Worm (Caenorhabditis elegans) whole organism, young adult: ENCODE measurements around the gene C18H9.5.

Experiments used
- B0019.2 ChIP-seq: fragments of 200-800 bp; sonication (Bioruptor generic); conservative IDR thresholded peaks from 2 replicates; pipeline ENCODE4 v1.3.6; 2022; ENCODE audit warnings: missing genetic modification reagents, missing genetic modification characterization, missing compliant biosample characterization
- B0336.3 ChIP-seq: fragments of 200-800 bp; sonication (Bioruptor generic); IDR thresholded peaks from 2 replicates; pipeline ENCODE4 v1.3.6; 2022; ENCODE audit warnings: missing genetic modification characterization, missing compliant biosample characterization
- F23B12.7 ChIP-seq: sonication (generic microtip); optimal IDR thresholded peaks from 2 replicates; lab custom pipeline; 2017; ENCODE audit warnings: missing genetic modification characterization, mild to moderate bottlenecking, missing compliant biosample characterization, antibody characterized with exemption, moderate library complexity; ENCODE audit not compliant: insufficient read depth
- F37B4.10 ChIP-seq: fragments of 200-800 bp; sonication (Bioruptor generic); IDR thresholded peaks from 2 replicates; pipeline ENCODE4 v1.3.6; 2022; ENCODE audit warnings: missing genetic modification characterization, missing compliant biosample characterization
- F39B2.1 ChIP-seq: fragments of 200-800 bp; sonication (Bioruptor generic); IDR thresholded peaks from 2 replicates; pipeline ENCODE4 v1.3.6; 2022; ENCODE audit warnings: missing genetic modification reagents, missing genetic modification characterization, missing compliant biosample characterization
- F49E8.2 ChIP-seq: sonication (generic microtip); optimal IDR thresholded peaks from 3 replicates; lab custom pipeline; 2017; ENCODE audit warnings: missing genetic modification characterization, mild to moderate bottlenecking, missing compliant biosample characterization, antibody characterized with exemption, moderate library complexity; ENCODE audit not compliant: insufficient read depth
- F52B5.7 ChIP-seq: sonication (generic microtip); optimal IDR thresholded peaks from 2 replicates; lab custom pipeline; 2016; ENCODE audit warnings: mild to moderate bottlenecking, missing genetic modification characterization, missing compliant biosample characterization
- F57C9.4 ChIP-seq: sonication (generic microtip); optimal IDR thresholded peaks from 2 replicates; lab custom pipeline; 2017; ENCODE audit warnings: mild to moderate bottlenecking, missing genetic modification characterization, missing compliant biosample characterization
- K11D2.4 ChIP-seq: fragments of 200-800 bp; sonication (Bioruptor generic); IDR thresholded peaks from 2 replicates; pipeline ENCODE4 v1.3.6; 2022; ENCODE audit warnings: missing genetic modification reagents, missing genetic modification characterization, missing compliant biosample characterization
- Y53F4B.3 ChIP-seq: fragments of 200-800 bp; sonication (Bioruptor generic); IDR thresholded peaks from 2 replicates; pipeline ENCODE4 v1.3.6; 2022; ENCODE audit warnings: missing genetic modification reagents, missing genetic modification characterization, missing compliant biosample characterization
- Y67H2A.10 ChIP-seq: fragments of 200-800 bp; sonication (Bioruptor generic); conservative IDR thresholded peaks from 2 replicates; pipeline ENCODE4 v1.3.6; 2022; ENCODE audit warnings: missing genetic modification reagents, missing genetic modification characterization, missing compliant biosample characterization
- Y95B8A.8 ChIP-seq: fragments of 200-800 bp; sonication (Bioruptor generic); IDR thresholded peaks from 2 replicates; pipeline ENCODE4 v1.3.6; 2022; ENCODE audit warnings: missing genetic modification reagents, missing genetic modification characterization, missing compliant biosample characterization
- ZK185.1 ChIP-seq: sonication (generic microtip); optimal IDR thresholded peaks from 2 replicates; lab custom pipeline; 2016; ENCODE audit warnings: mild to moderate bottlenecking, missing genetic modification characterization, missing compliant biosample characterization; ENCODE audit not compliant: poor library complexity, severe bottlenecking
- aptf-3 ChIP-seq: fragments of 200-800 bp; sonication (Bioruptor generic); IDR thresholded peaks from 2 replicates; pipeline ENCODE4 v1.3.6; 2022; ENCODE audit warnings: missing genetic modification characterization, missing compliant biosample characterization
- ceh-27 ChIP-seq: fragments of 200-800 bp; sonication (Bioruptor generic); optimal IDR thresholded peaks from 2 replicates; lab custom pipeline; 2018; ENCODE audit warnings: mild to moderate bottlenecking, missing genetic modification characterization, moderate library complexity, missing compliant biosample characterization
- ceh-58 ChIP-seq: fragments of 200-800 bp; sonication (Bioruptor generic); IDR thresholded peaks from 2 replicates; pipeline ENCODE4 v1.3.6; 2022; ENCODE audit warnings: missing genetic modification characterization, missing compliant biosample characterization
- chd-7 ChIP-seq: sonication (generic microtip); optimal IDR thresholded peaks from 2 replicates; lab custom pipeline; 2016; ENCODE audit warnings: mild to moderate bottlenecking, missing genetic modification characterization, moderate library complexity, missing compliant biosample characterization
- dox-1 ChIP-seq: fragments of 200-800 bp; sonication (Bioruptor generic); IDR thresholded peaks from 2 replicates; pipeline ENCODE4 v1.3.6; 2022; ENCODE audit warnings: missing genetic modification reagents, missing genetic modification characterization, missing compliant biosample characterization
- dpl-1 ChIP-seq: fragments of 150-350 bp; optimal IDR thresholded peaks from 2 replicates; lab custom pipeline; 2014; ENCODE audit warnings: missing biosample characterization, missing genetic modification reagents, missing genetic modification characterization
- egrh-3 ChIP-seq: fragments of 200-800 bp; sonication (Bioruptor generic); IDR thresholded peaks from 2 replicates; pipeline ENCODE4 v1.3.6; 2022; ENCODE audit warnings: missing genetic modification reagents, missing genetic modification characterization, missing compliant biosample characterization
- ets-4 ChIP-seq: fragments of 200-800 bp; sonication (Bioruptor generic); optimal IDR thresholded peaks from 2 replicates; lab custom pipeline; 2018; ENCODE audit warnings: mild to moderate bottlenecking, missing genetic modification characterization, missing compliant biosample characterization
- gei-17 ChIP-seq: fragments of 200-800 bp; sonication (Bioruptor generic); optimal IDR thresholded peaks from 2 replicates; lab custom pipeline; 2018; ENCODE audit warnings: mild to moderate bottlenecking, missing genetic modification characterization, missing compliant biosample characterization
- him-1 ChIP-seq: sonication (generic microtip); optimal IDR thresholded peaks from 2 replicates; lab custom pipeline; 2016; ENCODE audit warnings: missing genotype, missing genetic modification reagents, missing genetic modification characterization, missing compliant biosample characterization
- hmg-1.2 ChIP-seq: fragments of 200-800 bp; sonication (Bioruptor generic); IDR thresholded peaks from 2 replicates; pipeline ENCODE4 v1.3.6; 2022; ENCODE audit warnings: missing genetic modification reagents, missing genetic modification characterization, missing compliant biosample characterization
- hrde-1 ChIP-seq: sonication (generic microtip); optimal IDR thresholded peaks from 2 replicates; lab custom pipeline; 2016; ENCODE audit warnings: missing genetic modification characterization, mild to moderate bottlenecking, missing compliant biosample characterization, moderate library complexity, missing genotype, missing genetic modification reagents, borderline replicate concordance
- lin-35 ChIP-seq, 3 experiments: fragments of 150-350 bp in 2 of 3; sonication (generic microtip) in 1 of 3; optimal IDR thresholded peaks; 2 replicates each; lab custom pipeline; 2014 to 2018; ENCODE audit warnings: missing biosample characterization in 3 of 3, missing genetic modification characterization in 3 of 3, missing genetic modification reagents in 3 of 3
- lin-40 ChIP-seq: sonication (generic microtip); optimal IDR thresholded peaks from 2 replicates; lab custom pipeline; 2016; ENCODE audit warnings: missing genetic modification characterization, mild to moderate bottlenecking, missing compliant biosample characterization, missing genotype, missing genetic modification reagents
- lin-54 ChIP-seq: fragments of 200-800 bp; sonication (Bioruptor generic); optimal IDR thresholded peaks from 2 replicates; lab custom pipeline; 2018; ENCODE audit warnings: mild to moderate bottlenecking, missing genetic modification characterization, missing compliant biosample characterization
- madf-10 ChIP-seq: sonication (generic microtip); optimal IDR thresholded peaks from 2 replicates; lab custom pipeline; 2016; ENCODE audit warnings: mild to moderate bottlenecking, missing genetic modification characterization, missing compliant biosample characterization
- madf-3 ChIP-seq: fragments of 200-800 bp; sonication (Bioruptor generic); IDR thresholded peaks from 2 replicates; pipeline ENCODE4 v1.3.6; 2022; ENCODE audit warnings: missing genetic modification reagents, missing genetic modification characterization, missing compliant biosample characterization
- madf-6 ChIP-seq: fragments of 200-800 bp; sonication (Bioruptor generic); IDR thresholded peaks from 2 replicates; pipeline ENCODE4 v1.3.6; 2022; ENCODE audit warnings: missing genetic modification reagents, missing genetic modification characterization, missing compliant biosample characterization
- madf-8 ChIP-seq: fragments of 200-800 bp; sonication (Bioruptor generic); conservative IDR thresholded peaks from 2 replicates; pipeline ENCODE4 v1.3.6; 2022; ENCODE audit warnings: missing genetic modification reagents, missing genetic modification characterization, missing compliant biosample characterization
- mel-28 ChIP-seq: sonication (generic microtip); optimal IDR thresholded peaks from 2 replicates; lab custom pipeline; 2016; ENCODE audit warnings: borderline replicate concordance, mild to moderate bottlenecking, missing genetic modification characterization, missing compliant biosample characterization
- pha-4 ChIP-seq: fragments of 150-350 bp; sonication (generic microtip); optimal IDR thresholded peaks from 2 replicates; lab custom pipeline; 2014; ENCODE audit warnings: missing biosample characterization, missing genetic modification reagents, missing genetic modification characterization
- repo-1 ChIP-seq: sonication (generic microtip); optimal IDR thresholded peaks from 2 replicates; lab custom pipeline; 2017; ENCODE audit warnings: mild to moderate bottlenecking, missing genetic modification characterization, missing compliant biosample characterization
- rpc-1 ChIP-seq, 2 experiments: fragments of 150-350 bp in 1 of 2; sonication (generic microtip) in 1 of 2; optimal IDR thresholded peaks; 2 replicates each; lab custom pipeline; 2014 to 2018; ENCODE audit warnings: missing biosample characterization in 1 of 2, missing genetic modification characterization in 1 of 2, missing genetic modification reagents in 1 of 2, missing genotype in 1 of 2
- sea-2 ChIP-seq: fragments of 200-800 bp; sonication (Bioruptor generic); IDR thresholded peaks from 2 replicates; pipeline ENCODE4 v1.3.6; 2022; ENCODE audit warnings: missing genetic modification characterization, missing compliant biosample characterization
- snpc-1.1 ChIP-seq: sonication (generic microtip); optimal IDR thresholded peaks from 2 replicates; lab custom pipeline; 2017; ENCODE audit warnings: missing genetic modification characterization, mild to moderate bottlenecking, missing compliant biosample characterization, antibody characterized with exemption, moderate library complexity, missing genotype, missing genetic modification reagents; ENCODE audit not compliant: insufficient read depth
- somi-1 ChIP-seq: fragments of 200-800 bp; sonication (Bioruptor generic); optimal IDR thresholded peaks from 2 replicates; lab custom pipeline; 2018; ENCODE audit warnings: mild to moderate bottlenecking, missing genetic modification characterization, missing compliant biosample characterization
- sptf-2 ChIP-seq: fragments of 200-800 bp; sonication (Bioruptor generic); optimal IDR thresholded peaks from 2 replicates; lab custom pipeline; 2018; ENCODE audit warnings: mild to moderate bottlenecking, missing genetic modification characterization, missing compliant biosample characterization
- tbp1 ChIP-seq: fragments of 200-800 bp; sonication (Bioruptor generic); optimal IDR thresholded peaks from 2 replicates; lab custom pipeline; 2018; ENCODE audit warnings: mild to moderate bottlenecking, missing genetic modification characterization, missing compliant biosample characterization
- tbx-9 ChIP-seq: sonication (generic microtip); optimal IDR thresholded peaks from 2 replicates; lab custom pipeline; 2016; ENCODE audit warnings: borderline replicate concordance, missing genetic modification characterization, inconsistent platforms, missing compliant biosample characterization
- zim-3 ChIP-seq: sonication (generic microtip); optimal IDR thresholded peaks from 2 replicates; lab custom pipeline; 2017; ENCODE audit warnings: mild to moderate bottlenecking, missing genetic modification characterization, moderate library complexity, missing compliant biosample characterization
- ztf-25 ChIP-seq: fragments of 200-800 bp; sonication (Bioruptor generic); IDR thresholded peaks from 2 replicates; pipeline ENCODE4 v1.3.6; 2022; ENCODE audit warnings: missing genetic modification reagents, missing genetic modification characterization, missing compliant biosample characterization
- ztf-28 ChIP-seq: fragments of 200-800 bp; sonication (Bioruptor generic); IDR thresholded peaks from 2 replicates; pipeline ENCODE4 v1.3.6; 2022; ENCODE audit warnings: missing genetic modification reagents, missing genetic modification characterization, missing compliant biosample characterization

The C18H9.5 gene

ce11 chrII:6683663-6684285 is 11.6 kb downstream of the C18H9.5 start, which contains the start of gene gyf-1 (continued):
- TF ChIP-seq ztf-28 (no peak), snpc-1.1 (no peak), ZK185.1 (tag; lab: Kevin White, UChicago) (peak; percentile 3), dox-1 (GFP tag; lab: Robert Waterston, UW) (peak; percentile 57; the same call in 1 of the 2 replicates)
- TF ChIP-seq, all 124 proteins: peak for 12

ce11 chrII:6682918-6683317 is 12.4 kb downstream of the C18H9.5 start:
- TF ChIP-seq mel-28 (tag; lab: Kevin White, UChicago): no peak
- TF ChIP-seq egrh-3: no peak
- no peak for TF ChIP-seq F23B12.7 (tag; lab: Kevin White, UChicago)
- TF ChIP-seq lin-54 (GFP tag; lab: Kevin White, UChicago): peak; percentile 7
- peak; percentile 9 for TF ChIP-seq tbp1
- no peak for TF ChIP-seq sptf-2 (GFP tag; lab: Kevin White, UChicago)
- TF ChIP-seq ceh-27 (GFP tag; lab: Kevin White, UChicago): no peak
- TF ChIP-seq madf-10 (tag; lab: Kevin White, UChicago): no peak
- no peak for TF ChIP-seq sea-2 (GFP tag; lab: Robert Waterston, UW)
- no peak for TF ChIP-seq him-1 (tag; lab: Kevin White, UChicago)
- TF ChIP-seq F49E8.2: peak; percentile 55
- TF ChIP-seq madf-6: peak; percentile 92
- no peak for TF ChIP-seq Y53F4B.3 (GFP tag; lab: Robert Waterston, UW)
- no peak for TF ChIP-seq pha-4 (tag; lab: Kevin White, UChicago)
- no peak for TF ChIP-seq ztf-25
- TF ChIP-seq ets-4 (GFP tag; lab: Kevin White, UChicago): no peak
- TF ChIP-seq hrde-1 (tag; lab: Kevin White, UChicago): no peak
- no peak for TF ChIP-seq F39B2.1
- TF ChIP-seq B0019.2 (GFP tag; lab: Robert Waterston, UW): no peak
- no peak for TF ChIP-seq somi-1
- no peak for TF ChIP-seq K11D2.4 (GFP tag; lab: Robert Waterston, UW)
- peak; percentile 62 for TF ChIP-seq dpl-1 (GFP tag; lab: Kevin White, UChicago)
- no peak for TF ChIP-seq tbx-9 (tag; lab: Kevin White, UChicago)
- TF ChIP-seq gei-17 (GFP tag; lab: Kevin White, UChicago): no peak
- no peak for TF ChIP-seq Y67H2A.10 (GFP tag; lab: Robert Waterston, UW)
- TF ChIP-seq F57C9.4: no peak
- TF ChIP-seq ceh-58 (GFP tag; lab: Robert Waterston, UW): no peak
- no peak for TF ChIP-seq lin-40 (tag; lab: Kevin White, UChicago)
- no peak for TF ChIP-seq ZK185.1 (tag; lab: Kevin White, UChicago)
- no peak for TF ChIP-seq F37B4.10
- TF ChIP-seq aptf-3 (GFP tag; lab: Robert Waterston, UW): no peak
- peak in 1 of 3 experiments; percentile 12 for TF ChIP-seq lin-35 (GFP tag; optimal IDR thresholded peaks at IDR 0.05; lab: Kevin White, UChicago)
- no peak for TF ChIP-seq F52B5.7 (tag; lab: Kevin White, UChicago)
- no peak for TF ChIP-seq repo-1 (tag; lab: Kevin White, UChicago)
- no peak for TF ChIP-seq hmg-1.2
- TF ChIP-seq rpc-1 (optimal IDR thresholded peaks at IDR 0.05; lab: Kevin White, UChicago): no peak
- TF ChIP-seq rpc-1 (tag; optimal IDR thresholded peaks at IDR 0.05; lab: Kevin White, UChicago): no peak
- no peak for TF ChIP-seq Y95B8A.8 (GFP tag; lab: Robert Waterston, UW)
- TF ChIP-seq chd-7: no peak
- peak; percentile 82 for TF ChIP-seq madf-8
- TF ChIP-seq zim-3: no peak
- no peak for TF ChIP-seq B0336.3
- no peak for TF ChIP-seq madf-3 (GFP tag; lab: Robert Waterston, UW)
